Worm (Caenorhabditis elegans) whole organism, L3 larva: ENCODE data around the gene Y60A9.1.

Source experiments
- elt-3 ChIP-seq, 3 experiments: fragments of 150-350 bp in 1 of 3; sonication (generic microtip) in 2 of 3; optimal IDR thresholded peaks; 2 replicates in 2 of 3; 4 replicates in 1 of 3; lab custom pipeline; 2014 to 2017; ENCODE audit warnings: missing biosample characterization in 3 of 3, missing genetic modification characterization in 3 of 3
- mdl-1 ChIP-seq: fragments of 150-350 bp; optimal IDR thresholded peaks from 2 replicates; lab custom pipeline; 2014; ENCODE audit warnings: missing biosample characterization, missing genetic modification characterization
- unc-62 ChIP-seq: fragments of 150-350 bp; sonication (generic microtip); optimal IDR thresholded peaks from 4 replicates; lab custom pipeline; 2014; ENCODE audit warnings: missing biosample characterization, missing genetic modification reagents, missing genetic modification characterization
- zag-1 ChIP-seq: fragments of 150-350 bp; optimal IDR thresholded peaks from 2 replicates; lab custom pipeline; 2014; ENCODE audit warnings: missing biosample characterization, missing genetic modification characterization

ce11 chrX:14412774-14413173, 17.6 kb upstream of the Y60A9.1 start, which contains the start of gene fbxa-179:
- TF ChIP-seq elt-3 (tag; optimal IDR thresholded peaks at IDR 0.05; lab: Kevin White, UChicago) (no peak), mdl-1 (tag; lab: Kevin White, UChicago) (no peak), unc-62 (GFP tag; lab: Kevin White, UChicago) (no peak), zag-1 (tag; lab: Kevin White, UChicago) (no peak)
